Worm (Caenorhabditis elegans) whole organism, midembryonic: ENCODE measurements around the gene gem-1.

Experiments
- T22C8.4 ChIP-seq: fragments of 200-800 bp; sonication (Bioruptor generic); IDR thresholded peaks from 2 replicates; pipeline ENCODE4 v1.3.6; 2022; ENCODE audit warnings: missing genetic modification characterization, missing compliant biosample characterization
- flt-1 ChIP-seq: fragments of 200-800 bp; sonication (Bioruptor generic); IDR thresholded peaks from 2 replicates; pipeline ENCODE4 v1.3.6; 2022; ENCODE audit warnings: missing genetic modification characterization, missing compliant biosample characterization
- klf-2 ChIP-seq: fragments of 200-800 bp; sonication (Bioruptor generic); conservative IDR thresholded peaks from 2 replicates; pipeline ENCODE4 v1.3.6; 2022; ENCODE audit warnings: missing genetic modification reagents, missing genetic modification characterization, missing compliant biosample characterization
- ref-1 ChIP-seq: fragments of 200-800 bp; sonication (Bioruptor generic); conservative IDR thresholded peaks from 2 replicates; pipeline ENCODE4 v1.3.6; 2022; ENCODE audit warnings: missing genetic modification reagents, missing genetic modification characterization, missing compliant biosample characterization
- tab-1 ChIP-seq: fragments of 200-800 bp; sonication (Bioruptor generic); IDR thresholded peaks from 2 replicates; pipeline ENCODE4 v1.3.6; 2022; ENCODE audit warnings: missing genetic modification characterization, missing compliant biosample characterization
- ztf-23 ChIP-seq: fragments of 200-800 bp; sonication (Bioruptor generic); IDR thresholded peaks from 2 replicates; pipeline ENCODE4 v1.3.6; 2022; ENCODE audit warnings: missing genetic modification reagents, missing genetic modification characterization, missing compliant biosample characterization
- ztf-29 ChIP-seq: fragments of 200-800 bp; sonication (Bioruptor generic); IDR thresholded peaks from 2 replicates; pipeline ENCODE4 v1.3.6; 2022; ENCODE audit warnings: missing genetic modification reagents, missing genetic modification characterization, missing compliant biosample characterization

ce11 chrX:13362486-13362885 is 14.3 kb downstream of the gem-1 start, which contains the start of gene C49F8.15:
- TF ChIP-seq ztf-23 (GFP tag; lab: Robert Waterston, UW) (no peak), ztf-29 (no peak), klf-2 (GFP tag; lab: Robert Waterston, UW) (no peak), tab-1 (GFP tag; lab: Robert Waterston, UW) (no peak), flt-1 (no peak), T22C8.4 (GFP tag; lab: Robert Waterston, UW) (no peak), ref-1 (no peak)
